Worm (Caenorhabditis elegans): Measurements from ENCODE around the gene atgp-2.

- no peak for TF ChIP-seq skn-1 (tag; optimal IDR thresholded peaks at IDR 0.05)
- no peak for TF ChIP-seq mep-1 (tag; optimal IDR thresholded peaks at IDR 0.05)
- no peak for TF ChIP-seq vab-15 (tag; optimal IDR thresholded peaks at IDR 0.05)
- TF ChIP-seq snpc-4 (tag; optimal IDR thresholded peaks at IDR 0.05) = no peak
- no peak for TF ChIP-seq pag-3 (tag; optimal IDR thresholded peaks at IDR 0.05; ENCODE audit: borderline replicate concordance, insufficient read depth)
- TF ChIP-seq Y116A8C.19 (tag; optimal IDR thresholded peaks at IDR 0.05; ENCODE audit: borderline replicate concordance) = no peak
- TF ChIP-seq unc-130 (tag; optimal IDR thresholded peaks at IDR 0.05) = no peak
- no peak for TF ChIP-seq nhr-12 (tag; optimal IDR thresholded peaks at IDR 0.05)
- TF ChIP-seq ceh-82 (tag; optimal IDR thresholded peaks at IDR 0.05) = no peak
- TF ChIP-seq blmp-1 (tag; optimal IDR thresholded peaks at IDR 0.05) = no peak
- TF ChIP-seq nhr-237 (tag; optimal IDR thresholded peaks at IDR 0.05) = no peak
- no peak for TF ChIP-seq ama-1 (optimal IDR thresholded peaks at IDR 0.05)
- no peak for TF ChIP-seq pqm-1 (tag; optimal IDR thresholded peaks at IDR 0.05)
These were observed at the start of gene atgp-2 for ce11 chrII:14643983-14644382.
